Worm (Caenorhabditis elegans) whole organism, L1 larva: ENCODE measurements around the gene F18E9.1.

Experiments
- C16A3.4 ChIP-seq: fragments of 150-350 bp; optimal IDR thresholded peaks from 2 replicates; lab custom pipeline; 2014; ENCODE audit warnings: missing biosample characterization, missing genetic modification characterization
- aha-1 ChIP-seq: fragments of 150-350 bp; optimal IDR thresholded peaks from 2 replicates; lab custom pipeline; 2014; ENCODE audit warnings: missing biosample characterization, missing genetic modification characterization
- aly-2 ChIP-seq: fragments of 150-350 bp; optimal IDR thresholded peaks from 2 replicates; lab custom pipeline; 2014; ENCODE audit warnings: missing biosample characterization, missing genetic modification characterization
- ceh-82 ChIP-seq, 3 experiments: fragments of 150-350 bp in 1 of 3; sonication (generic microtip) in 2 of 3; optimal IDR thresholded peaks; 2 replicates each; lab custom pipeline; 2014 to 2017; ENCODE audit warnings: missing biosample characterization in 3 of 3, missing genetic modification characterization in 3 of 3
- ceh-90 ChIP-seq: sonication (generic microtip); optimal IDR thresholded peaks from 2 replicates; lab custom pipeline; 2016; ENCODE audit warnings: missing genetic modification characterization, missing compliant biosample characterization
- ces-1 ChIP-seq: fragments of 150-350 bp; optimal IDR thresholded peaks from 2 replicates; lab custom pipeline; 2014; ENCODE audit warnings: missing biosample characterization, missing genetic modification reagents, missing genetic modification characterization
- dsc-1 ChIP-seq: sonication (generic microtip); optimal IDR thresholded peaks from 2 replicates; lab custom pipeline; 2016; ENCODE audit warnings: mild to moderate bottlenecking, missing genetic modification characterization, missing compliant biosample characterization
- efl-1 ChIP-seq, 4 experiments: fragments of 150-350 bp; optimal IDR thresholded peaks in 3 of 4; peaks in 1 of 4; 1 replicate in 1 of 4; 2 replicates in 3 of 4; lab custom pipeline; 2014; ENCODE audit warnings: missing biosample characterization in 2 of 4, missing genetic modification characterization in 2 of 4, missing genetic modification reagents in 2 of 4
- egl-13 ChIP-seq: sonication (generic microtip); optimal IDR thresholded peaks from 2 replicates; lab custom pipeline; 2016; ENCODE audit warnings: missing genotype, missing genetic modification reagents, missing genetic modification characterization, missing compliant biosample characterization
- egl-27 ChIP-seq, 2 experiments: fragments of 150-350 bp in 1 of 2; sonication (generic microtip); optimal IDR thresholded peaks; 3 replicates each; lab custom pipeline; 2017 to 2018; ENCODE audit warnings: missing biosample characterization in 2 of 2, missing genetic modification characterization in 2 of 2, missing genetic modification reagents in 2 of 2
- fkh-10 ChIP-seq: sonication (generic microtip); optimal IDR thresholded peaks from 2 replicates; lab custom pipeline; 2017; ENCODE audit warnings: missing biosample characterization, missing genetic modification reagents, missing genetic modification characterization
- fkh-8 ChIP-seq: sonication (generic microtip); optimal IDR thresholded peaks from 2 replicates; lab custom pipeline; 2016; ENCODE audit warnings: mild to moderate bottlenecking, missing genetic modification characterization, missing compliant biosample characterization
- fos-1 ChIP-seq: fragments of 150-350 bp; optimal IDR thresholded peaks from 2 replicates; lab custom pipeline; 2014; ENCODE audit warnings: missing biosample characterization, missing genetic modification characterization
- hlh-4 ChIP-seq: sonication (generic microtip); optimal IDR thresholded peaks from 2 replicates; lab custom pipeline; 2016; ENCODE audit warnings: mild to moderate bottlenecking, missing genetic modification characterization, missing compliant biosample characterization
- isw-1 ChIP-seq: fragments of 200-800 bp; sonication (Bioruptor generic); IDR thresholded peaks from 2 replicates; pipeline ENCODE4 v1.3.6; 2022; ENCODE audit warnings: missing genetic modification characterization, missing compliant biosample characterization
- lin-13 ChIP-seq: fragments of 150-350 bp; optimal IDR thresholded peaks from 2 replicates; lab custom pipeline; 2014; ENCODE audit warnings: missing biosample characterization, missing genetic modification reagents, missing genetic modification characterization
- lin-14 ChIP-seq: fragments of 200-800 bp; sonication (Bioruptor generic); optimal IDR thresholded peaks from 2 replicates; lab custom pipeline; 2018; ENCODE audit warnings: mild to moderate bottlenecking, missing genetic modification characterization, moderate library complexity, missing compliant biosample characterization
- lin-15B ChIP-seq: fragments of 150-350 bp; sonication (generic microtip); optimal IDR thresholded peaks from 3 replicates; lab custom pipeline; 2014; ENCODE audit warnings: missing biosample characterization, missing genetic modification characterization
- lin-35 ChIP-seq, 2 experiments: fragments of 150-350 bp; optimal IDR thresholded peaks; 2 replicates each; lab custom pipeline; 2014; ENCODE audit warnings: missing biosample characterization in 2 of 2, missing genetic modification characterization in 2 of 2, missing genetic modification reagents in 2 of 2
- lin-39 ChIP-seq: fragments of 150-350 bp; optimal IDR thresholded peaks from 2 replicates; lab custom pipeline; 2014; ENCODE audit warnings: missing biosample characterization, missing genetic modification reagents, missing genetic modification characterization
- lir-3 ChIP-seq: sonication (generic microtip); optimal IDR thresholded peaks from 2 replicates; lab custom pipeline; 2016; ENCODE audit warnings: mild to moderate bottlenecking, missing genetic modification characterization, moderate library complexity, missing compliant biosample characterization; ENCODE audit not compliant: poor library complexity
- mab-9 ChIP-seq: fragments of 200-800 bp; sonication (Bioruptor generic); IDR thresholded peaks from 2 replicates; pipeline ENCODE4 v1.3.6; 2022; ENCODE audit warnings: missing genetic modification reagents, missing genetic modification characterization, missing compliant biosample characterization
- mdl-1 ChIP-seq, 2 experiments: fragments of 150-350 bp; optimal IDR thresholded peaks; 2 replicates each; lab custom pipeline; 2014 to 2017; ENCODE audit warnings: missing biosample characterization in 2 of 2, missing genetic modification characterization in 2 of 2, inconsistent platforms in 1 of 2
- nhr-19 ChIP-seq: fragments of 200-800 bp; sonication (Bioruptor generic); conservative IDR thresholded peaks from 2 replicates; pipeline ENCODE4 v1.3.6; 2022; ENCODE audit warnings: missing genetic modification characterization, missing compliant biosample characterization
- nhr-20 ChIP-seq: sonication (generic microtip); optimal IDR thresholded peaks from 2 replicates; lab custom pipeline; 2016; ENCODE audit warnings: mild to moderate bottlenecking, missing genetic modification characterization, missing compliant biosample characterization
- nhr-237 ChIP-seq: fragments of 150-350 bp; optimal IDR thresholded peaks from 2 replicates; lab custom pipeline; 2014; ENCODE audit warnings: missing biosample characterization, missing genetic modification characterization
- nhr-28 ChIP-seq: fragments of 150-350 bp; optimal IDR thresholded peaks from 2 replicates; lab custom pipeline; 2014; ENCODE audit warnings: missing biosample characterization, missing genetic modification characterization
- nhr-71 ChIP-seq: sonication (generic microtip); optimal IDR thresholded peaks from 2 replicates; lab custom pipeline; 2016; ENCODE audit warnings: mild to moderate bottlenecking, missing genetic modification characterization, moderate library complexity, missing compliant biosample characterization
- nhr-84 ChIP-seq: sonication (generic microtip); optimal IDR thresholded peaks from 2 replicates; lab custom pipeline; 2017; ENCODE audit warnings: missing biosample characterization, missing genetic modification characterization
- rnt-1 ChIP-seq: sonication (generic microtip); optimal IDR thresholded peaks from 2 replicates; lab custom pipeline; 2016; ENCODE audit warnings: mild to moderate bottlenecking, missing genetic modification characterization, moderate library complexity, missing compliant biosample characterization
- skn-1 ChIP-seq: fragments of 150-350 bp; optimal IDR thresholded peaks from 2 replicates; lab custom pipeline; 2014; ENCODE audit warnings: missing biosample characterization, missing genetic modification characterization
- snpc-4 ChIP-seq: fragments of 150-350 bp; optimal IDR thresholded peaks from 2 replicates; lab custom pipeline; 2014; ENCODE audit warnings: missing biosample characterization, missing genetic modification characterization
- snu-23 ChIP-seq: sonication (generic microtip); optimal IDR thresholded peaks from 2 replicates; lab custom pipeline; 2016; ENCODE audit warnings: missing genetic modification characterization, missing compliant biosample characterization
- sup-37 ChIP-seq: fragments of 200-800 bp; sonication (Bioruptor generic); optimal IDR thresholded peaks from 2 replicates; lab custom pipeline; 2018; ENCODE audit warnings: mild to moderate bottlenecking, missing genetic modification characterization, missing compliant biosample characterization
- tlp-1 ChIP-seq: fragments of 150-350 bp; optimal IDR thresholded peaks from 2 replicates; lab custom pipeline; 2014; ENCODE audit warnings: missing biosample characterization, missing genetic modification characterization
- unc-30 ChIP-seq: sonication (generic microtip); optimal IDR thresholded peaks from 2 replicates; lab custom pipeline; 2017; ENCODE audit warnings: missing biosample characterization, missing genetic modification characterization
- unc-86 ChIP-seq: sonication (generic microtip); optimal IDR thresholded peaks from 2 replicates; lab custom pipeline; 2016; ENCODE audit warnings: missing genetic modification characterization, missing compliant biosample characterization
- vab-15 ChIP-seq: sonication (generic microtip); optimal IDR thresholded peaks from 2 replicates; lab custom pipeline; 2017; ENCODE audit warnings: missing genotype, mild to moderate bottlenecking, missing genetic modification characterization, missing compliant biosample characterization
- ztf-4 ChIP-seq: fragments of 150-350 bp; optimal IDR thresholded peaks from 2 replicates; lab custom pipeline; 2014; ENCODE audit warnings: missing biosample characterization, missing genetic modification characterization

Gene F18E9.1

ce11 chrX:8556614-8557196 is 44.6 kb upstream of the F18E9.1 start, which contains the start of gene utx-1 (continued):
- TF ChIP-seq snu-23 (peak; percentile 31), egl-13 (tag; lab: Kevin White, UChicago) (no peak), nhr-19 (peak; percentile 23; the same call in 1 of the 2 replicates), rnt-1 (tag; lab: Kevin White, UChicago) (peak; percentile 33), hlh-4 (tag; lab: Kevin White, UChicago) (no peak), skn-1 (tag; lab: Kevin White, UChicago) (peak; percentile 12), nhr-237 (tag; lab: Kevin White, UChicago) (no peak), lin-13 (GFP tag; lab: Kevin White, UChicago) (no peak), egl-27 (tag; optimal IDR thresholded peaks at IDR 0.05; lab: Kevin White, UChicago) (no peak), lin-39 (tag; lab: Kevin White, UChicago) (no peak), ceh-82 (tag; optimal IDR thresholded peaks at IDR 0.05; lab: Kevin White, UChicago) (peak in 1 of 3 experiments; percentile 9), vab-15 (tag; lab: Kevin White, UChicago) (no peak), dsc-1 (tag; lab: Kevin White, UChicago) (peak; percentile 26), unc-86 (tag; lab: Kevin White, UChicago) (peak; percentile 13), lir-3 (tag; lab: Kevin White, UChicago) (no peak), unc-30 (tag; lab: Kevin White, UChicago) (no peak), nhr-20 (tag; lab: Kevin White, UChicago) (peak; percentile 31), fkh-10 (GFP tag; lab: Kevin White, UChicago) (peak; percentile 3), efl-1 (optimal IDR thresholded peaks at IDR 0.05; lab: Kevin White, UChicago) (peak in 1 of 2 experiments; percentile 24), efl-1 (GFP tag; optimal IDR thresholded peaks at IDR 0.05 in 1 of 2; lab: Kevin White, UChicago) (no peak), fos-1 (tag; lab: Kevin White, UChicago) (no peak), nhr-28 (no peak), C16A3.4 (tag; lab: Kevin White, UChicago) (no peak), tlp-1 (tag; lab: Kevin White, UChicago) (no peak), aha-1 (tag; lab: Kevin White, UChicago) (no peak), fkh-8 (tag; lab: Kevin White, UChicago) (peak; percentile 26), ztf-4 (tag; lab: Kevin White, UChicago) (no peak), nhr-71 (tag; lab: Kevin White, UChicago) (peak; percentile 26), lin-15B (no peak), lin-35 (GFP tag; optimal IDR thresholded peaks at IDR 0.05; lab: Kevin White, UChicago) (peak; percentile 15 to 48)

DNA sequence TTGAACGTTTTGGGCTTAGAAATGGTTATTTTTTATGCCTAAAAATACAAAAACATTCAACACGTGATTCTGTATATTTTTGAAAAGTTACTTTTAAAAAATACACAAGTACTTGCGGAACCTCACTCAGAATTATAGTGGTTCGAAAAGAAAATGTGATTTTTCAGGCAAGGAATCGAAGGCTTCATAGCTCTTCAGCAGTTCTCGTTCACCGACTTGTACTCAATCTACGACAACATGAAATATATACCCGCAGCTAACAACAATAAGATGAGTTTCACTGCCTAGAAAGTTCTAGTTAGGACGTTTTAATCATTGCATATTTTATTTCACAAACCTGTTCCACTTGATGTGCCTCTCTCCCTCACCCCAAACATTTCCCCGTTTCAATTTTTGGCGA is 38.7 kb upstream of the F18E9.1 start:
- TF ChIP-seq ces-1 (GFP tag; lab: Kevin White, UChicago) (no peak), nhr-84 (tag; lab: Kevin White, UChicago) (no peak), mdl-1 (tag; optimal IDR thresholded peaks at IDR 0.05; lab: Kevin White, UChicago) (no peak), isw-1 (no peak), fkh-8 (tag; lab: Kevin White, UChicago) (no peak), sup-37 (no peak), snu-23 (no peak), mab-9 (no peak), lin-14 (no peak), ztf-4 (tag; lab: Kevin White, UChicago) (no peak), tlp-1 (tag; lab: Kevin White, UChicago) (no peak), aly-2 (tag; lab: Kevin White, UChicago) (no peak), snpc-4 (no peak), ceh-90 (no peak)
- TF ChIP-seq, all 84 proteins: peak for 0
